Worm (Caenorhabditis elegans) whole organism, young adult: ENCODE measurements around the gene paa-1.

ENCODE experiments used
- B0035.1 ChIP-seq: sonication (generic microtip); optimal IDR thresholded peaks from 2 replicates; lab custom pipeline; 2016; ENCODE audit warnings: missing genetic modification characterization, mild to moderate bottlenecking, missing compliant biosample characterization, missing genotype, missing genetic modification reagents
- B0336.3 ChIP-seq: fragments of 200-800 bp; sonication (Bioruptor generic); IDR thresholded peaks from 2 replicates; pipeline ENCODE4 v1.3.6; 2022; ENCODE audit warnings: missing genetic modification characterization, missing compliant biosample characterization
- F23B12.7 ChIP-seq: sonication (generic microtip); optimal IDR thresholded peaks from 2 replicates; lab custom pipeline; 2017; ENCODE audit warnings: missing genetic modification characterization, mild to moderate bottlenecking, missing compliant biosample characterization, antibody characterized with exemption, moderate library complexity; ENCODE audit not compliant: insufficient read depth
- F33H1.4 ChIP-seq: fragments of 200-800 bp; sonication (Bioruptor generic); IDR thresholded peaks from 2 replicates; pipeline ENCODE4 v1.3.6; 2022; ENCODE audit warnings: missing genetic modification reagents, missing genetic modification characterization, missing compliant biosample characterization
- F57A8.1 ChIP-seq: fragments of 200-800 bp; sonication (Bioruptor generic); optimal IDR thresholded peaks from 2 replicates; lab custom pipeline; 2018; ENCODE audit warnings: mild to moderate bottlenecking, missing genetic modification characterization, moderate library complexity, missing compliant biosample characterization
- Y79H2A.3 ChIP-seq: fragments of 200-800 bp; sonication (Bioruptor generic); conservative IDR thresholded peaks from 2 replicates; pipeline ENCODE4 v1.3.6; 2022; ENCODE audit warnings: missing genetic modification reagents, missing genetic modification characterization, missing compliant biosample characterization
- ZK185.1 ChIP-seq: sonication (generic microtip); optimal IDR thresholded peaks from 2 replicates; lab custom pipeline; 2016; ENCODE audit warnings: mild to moderate bottlenecking, missing genetic modification characterization, missing compliant biosample characterization; ENCODE audit not compliant: poor library complexity, severe bottlenecking
- atf-7 ChIP-seq: sonication (generic microtip); optimal IDR thresholded peaks from 2 replicates; lab custom pipeline; 2017; ENCODE audit warnings: mild to moderate bottlenecking, missing genetic modification characterization, missing compliant biosample characterization
- attf-5 ChIP-seq: fragments of 200-800 bp; sonication (Bioruptor generic); optimal IDR thresholded peaks from 2 replicates; lab custom pipeline; 2018; ENCODE audit warnings: mild to moderate bottlenecking, missing genetic modification characterization, missing compliant biosample characterization
- ccch-3 ChIP-seq: fragments of 200-800 bp; sonication (Bioruptor generic); optimal IDR thresholded peaks from 2 replicates; lab custom pipeline; 2018; ENCODE audit warnings: mild to moderate bottlenecking, missing genetic modification characterization, missing compliant biosample characterization
- cebp-1 ChIP-seq, 2 experiments: fragments of 200-800 bp in 1 of 2; sonication (Bioruptor generic) in 1 of 2; sonication (generic microtip) in 1 of 2; IDR thresholded peaks in 1 of 2; optimal IDR thresholded peaks in 1 of 2; 2 replicates each; pipeline versions ENCODE4 v1.3.6 to Lab custom; 2017 to 2022; ENCODE audit warnings: missing compliant biosample characterization in 2 of 2, missing genetic modification characterization in 2 of 2, mild to moderate bottlenecking in 1 of 2, missing genetic modification reagents in 1 of 2, moderate library complexity in 1 of 2
- ceh-40 ChIP-seq: fragments of 200-800 bp; sonication (Bioruptor generic); IDR thresholded peaks from 2 replicates; pipeline ENCODE4 v1.3.6; 2022; ENCODE audit warnings: missing genetic modification characterization, missing compliant biosample characterization
- ceh-79 ChIP-seq: sonication (generic microtip); optimal IDR thresholded peaks from 2 replicates; lab custom pipeline; 2017; ENCODE audit warnings: mild to moderate bottlenecking, missing genetic modification characterization, missing compliant biosample characterization
- chd-7 ChIP-seq: sonication (generic microtip); optimal IDR thresholded peaks from 2 replicates; lab custom pipeline; 2016; ENCODE audit warnings: mild to moderate bottlenecking, missing genetic modification characterization, moderate library complexity, missing compliant biosample characterization
- die-1 ChIP-seq: sonication (generic microtip); optimal IDR thresholded peaks from 2 replicates; lab custom pipeline; 2016; ENCODE audit warnings: missing genotype, mild to moderate bottlenecking, missing genetic modification characterization, missing compliant biosample characterization
- dpff-1 ChIP-seq: sonication (generic microtip); optimal IDR thresholded peaks from 2 replicates; lab custom pipeline; 2017; ENCODE audit warnings: mild to moderate bottlenecking, missing genetic modification characterization, missing compliant biosample characterization
- egl-44 ChIP-seq: fragments of 200-800 bp; sonication (Bioruptor generic); IDR thresholded peaks from 2 replicates; pipeline ENCODE4 v1.3.6; 2022; ENCODE audit warnings: missing genetic modification reagents, missing genetic modification characterization, missing compliant biosample characterization
- egrh-3 ChIP-seq: fragments of 200-800 bp; sonication (Bioruptor generic); IDR thresholded peaks from 2 replicates; pipeline ENCODE4 v1.3.6; 2022; ENCODE audit warnings: missing genetic modification reagents, missing genetic modification characterization, missing compliant biosample characterization
- hmg-1.2 ChIP-seq: fragments of 200-800 bp; sonication (Bioruptor generic); IDR thresholded peaks from 2 replicates; pipeline ENCODE4 v1.3.6; 2022; ENCODE audit warnings: missing genetic modification reagents, missing genetic modification characterization, missing compliant biosample characterization
- hmg-20 ChIP-seq: fragments of 200-800 bp; sonication (Bioruptor generic); IDR thresholded peaks from 2 replicates; pipeline ENCODE4 v1.3.6; 2022; ENCODE audit warnings: missing genetic modification reagents, missing genetic modification characterization, missing compliant biosample characterization
- hrde-1 ChIP-seq: sonication (generic microtip); optimal IDR thresholded peaks from 2 replicates; lab custom pipeline; 2016; ENCODE audit warnings: missing genetic modification characterization, mild to moderate bottlenecking, missing compliant biosample characterization, moderate library complexity, missing genotype, missing genetic modification reagents, borderline replicate concordance
- let-607 ChIP-seq, 2 experiments: fragments of 200-800 bp in 1 of 2; sonication (Bioruptor generic) in 1 of 2; sonication (generic microtip) in 1 of 2; optimal IDR thresholded peaks; 2 replicates each; lab custom pipeline; 2016 to 2018; ENCODE audit warnings: mild to moderate bottlenecking in 2 of 2, missing compliant biosample characterization in 2 of 2, missing genetic modification characterization in 2 of 2, moderate library complexity in 2 of 2, missing genotype in 1 of 2
- lin-54 ChIP-seq: fragments of 200-800 bp; sonication (Bioruptor generic); optimal IDR thresholded peaks from 2 replicates; lab custom pipeline; 2018; ENCODE audit warnings: mild to moderate bottlenecking, missing genetic modification characterization, missing compliant biosample characterization
- lsl-1 ChIP-seq: fragments of 200-800 bp; sonication (Bioruptor generic); optimal IDR thresholded peaks from 2 replicates; lab custom pipeline; 2018; ENCODE audit warnings: mild to moderate bottlenecking, missing genetic modification characterization, moderate library complexity, missing compliant biosample characterization
- lsy-27 ChIP-seq: sonication (generic microtip); optimal IDR thresholded peaks from 2 replicates; lab custom pipeline; 2017; ENCODE audit warnings: missing genetic modification characterization, mild to moderate bottlenecking, missing compliant biosample characterization, antibody characterized with exemption, missing genotype, borderline replicate concordance; ENCODE audit not compliant: insufficient read depth
- madf-6 ChIP-seq: fragments of 200-800 bp; sonication (Bioruptor generic); IDR thresholded peaks from 2 replicates; pipeline ENCODE4 v1.3.6; 2022; ENCODE audit warnings: missing genetic modification reagents, missing genetic modification characterization, missing compliant biosample characterization
- mel-28 ChIP-seq: sonication (generic microtip); optimal IDR thresholded peaks from 2 replicates; lab custom pipeline; 2016; ENCODE audit warnings: borderline replicate concordance, mild to moderate bottlenecking, missing genetic modification characterization, missing compliant biosample characterization
- nhr-120 ChIP-seq: fragments of 200-800 bp; sonication (Bioruptor generic); IDR thresholded peaks from 2 replicates; pipeline ENCODE4 v1.3.6; 2022; ENCODE audit warnings: missing genetic modification characterization, missing compliant biosample characterization
- nhr-80 ChIP-seq: sonication (generic microtip); optimal IDR thresholded peaks from 2 replicates; lab custom pipeline; 2016; ENCODE audit warnings: missing genetic modification characterization, missing compliant biosample characterization
- pha-4 ChIP-seq: fragments of 150-350 bp; sonication (generic microtip); optimal IDR thresholded peaks from 2 replicates; lab custom pipeline; 2014; ENCODE audit warnings: missing biosample characterization, missing genetic modification reagents, missing genetic modification characterization
- snpc-1.3 ChIP-seq: sonication (generic microtip); optimal IDR thresholded peaks from 2 replicates; lab custom pipeline; 2017; ENCODE audit warnings: missing genetic modification characterization, mild to moderate bottlenecking, missing compliant biosample characterization, antibody characterized with exemption, moderate library complexity, missing genotype, missing genetic modification reagents; ENCODE audit not compliant: insufficient read depth
- tbp1 ChIP-seq: fragments of 200-800 bp; sonication (Bioruptor generic); optimal IDR thresholded peaks from 2 replicates; lab custom pipeline; 2018; ENCODE audit warnings: mild to moderate bottlenecking, missing genetic modification characterization, missing compliant biosample characterization
- tlf-1 ChIP-seq: fragments of 200-800 bp; sonication (Bioruptor generic); optimal IDR thresholded peaks from 2 replicates; lab custom pipeline; 2018; ENCODE audit warnings: mild to moderate bottlenecking, missing genetic modification characterization, missing compliant biosample characterization
- ztf-22 ChIP-seq: fragments of 200-800 bp; sonication (Bioruptor generic); optimal IDR thresholded peaks from 2 replicates; lab custom pipeline; 2018; ENCODE audit warnings: mild to moderate bottlenecking, missing genetic modification characterization, moderate library complexity, missing compliant biosample characterization
- ztf-25 ChIP-seq: fragments of 200-800 bp; sonication (Bioruptor generic); IDR thresholded peaks from 2 replicates; pipeline ENCODE4 v1.3.6; 2022; ENCODE audit warnings: missing genetic modification reagents, missing genetic modification characterization, missing compliant biosample characterization
- ztf-28 ChIP-seq: fragments of 200-800 bp; sonication (Bioruptor generic); IDR thresholded peaks from 2 replicates; pipeline ENCODE4 v1.3.6; 2022; ENCODE audit warnings: missing genetic modification reagents, missing genetic modification characterization, missing compliant biosample characterization
- ztf-3 ChIP-seq: fragments of 200-800 bp; sonication (Bioruptor generic); optimal IDR thresholded peaks from 2 replicates; lab custom pipeline; 2018; ENCODE audit warnings: mild to moderate bottlenecking, missing genetic modification characterization, missing compliant biosample characterization
- ztf-6 ChIP-seq: fragments of 200-800 bp; sonication (Bioruptor generic); IDR thresholded peaks from 2 replicates; pipeline ENCODE4 v1.3.6; 2022; ENCODE audit warnings: missing genetic modification reagents, missing genetic modification characterization, missing compliant biosample characterization

The paa-1 gene

DNA sequence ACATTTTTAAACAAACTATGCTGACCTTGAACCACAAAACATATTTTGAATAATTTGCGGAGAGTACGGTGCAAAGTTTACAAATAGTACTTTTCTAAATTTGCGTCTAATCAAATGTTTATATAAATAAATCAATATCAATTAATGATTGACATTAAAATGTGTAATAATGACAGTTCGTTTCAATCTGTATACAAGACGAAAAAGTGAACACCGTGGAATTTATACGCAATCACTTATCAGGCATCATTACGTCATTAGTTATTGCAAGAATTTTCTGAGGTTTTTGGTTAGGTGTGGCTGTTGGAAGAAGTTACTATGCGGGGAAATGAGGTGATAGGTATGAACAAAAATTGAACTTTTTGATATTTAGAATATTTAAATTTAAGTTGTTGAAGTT is 23.4 kb upstream of the paa-1 start:
- TF ChIP-seq cebp-1 (GFP tag; IDR thresholded peaks at IDR 0.05; lab: Robert Waterston, UW) = no peak
- TF ChIP-seq cebp-1 (tag; optimal IDR thresholded peaks at IDR 0.05; lab: Kevin White, UChicago) = no peak
- TF ChIP-seq ztf-22 (GFP tag; lab: Kevin White, UChicago) = no peak
- TF ChIP-seq lsy-27 = no peak
- TF ChIP-seq let-607 (tag; optimal IDR thresholded peaks at IDR 0.05; lab: Kevin White, UChicago) = peak; percentile 48 to 77
- TF ChIP-seq nhr-80 (tag; lab: Kevin White, UChicago) = peak; percentile 47
- TF ChIP-seq pha-4 (tag; lab: Kevin White, UChicago) = no peak

DNA sequence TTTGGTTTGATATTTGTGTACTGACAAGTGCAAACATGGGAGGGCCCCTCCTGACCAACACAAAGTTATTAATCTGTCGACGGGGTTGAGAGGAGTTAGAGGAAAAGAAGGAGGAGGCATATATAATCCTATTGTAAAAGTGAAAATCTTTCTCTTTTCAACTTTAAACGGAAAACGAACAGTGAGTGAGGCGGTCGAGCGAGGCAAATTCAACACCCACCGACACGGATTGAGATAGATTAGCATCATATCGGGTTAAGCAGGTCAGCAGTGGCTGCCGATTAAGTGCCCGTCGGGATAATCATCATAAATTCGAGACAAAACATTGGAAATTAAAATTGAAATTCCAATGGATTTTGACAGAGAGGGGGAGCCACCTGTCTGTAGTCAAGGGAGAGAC is 14.2 kb upstream of the paa-1 start:
- TF ChIP-seq B0035.1 (no peak), die-1 (tag; lab: Kevin White, UChicago) (no peak), ztf-25 (no peak), hmg-20 (no peak), ztf-6 (GFP tag; lab: Robert Waterston, UW) (no peak), ccch-3 (GFP tag; lab: Kevin White, UChicago) (no peak), nhr-120 (GFP tag; lab: Robert Waterston, UW) (no peak), F57A8.1 (GFP tag; lab: Kevin White, UChicago) (no peak)

DNA sequence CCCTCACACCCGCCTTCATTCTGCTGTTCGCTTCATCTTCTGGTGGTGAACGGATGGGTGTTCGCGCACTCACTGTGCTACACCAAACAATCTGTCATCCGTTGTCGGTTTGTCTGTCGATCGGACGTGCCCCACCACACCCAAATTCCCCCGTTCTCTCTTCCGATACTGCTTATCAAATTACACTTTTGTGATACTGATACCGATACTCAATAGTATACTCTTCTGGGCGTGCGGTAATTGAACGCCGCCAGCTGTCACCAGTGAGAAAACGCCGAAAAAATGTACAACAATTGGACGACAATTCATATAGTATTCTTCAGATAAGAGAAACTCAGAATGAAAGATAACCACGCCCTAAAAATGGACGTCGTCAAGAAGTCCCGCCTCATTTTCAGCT is 12.5 kb upstream of the paa-1 start:
- no peak for TF ChIP-seq ceh-40 (GFP tag; lab: Robert Waterston, UW)
- TF ChIP-seq nhr-80 (tag; lab: Kevin White, UChicago) = peak; percentile 67
- TF ChIP-seq attf-5 (GFP tag; lab: Kevin White, UChicago) = no peak
- 0 out of 2 replicates have a peak, but pooled peaks have one; percentile 4 for TF ChIP-seq ztf-28 (GFP tag; lab: Robert Waterston, UW)

DNA sequence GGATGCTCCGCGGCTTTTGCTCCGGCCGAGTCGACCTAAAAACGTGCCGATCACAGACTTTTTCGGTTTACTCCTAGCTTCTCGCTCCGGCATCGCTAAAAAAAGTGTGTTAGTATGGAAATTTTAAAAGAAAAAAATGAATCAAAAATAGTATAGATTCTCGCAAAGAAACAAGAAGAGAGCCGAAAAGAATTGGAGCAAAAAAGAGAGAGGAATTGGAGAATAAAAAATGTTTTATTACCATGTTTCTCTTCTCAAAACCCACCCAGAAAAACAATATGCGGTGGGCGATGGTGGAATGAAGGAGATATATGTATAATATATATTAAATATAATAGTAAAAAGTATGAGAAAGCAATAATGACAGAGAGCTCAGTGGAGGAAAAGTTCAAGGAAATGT is 10.0 kb upstream of the paa-1 start, which contains the start of gene W03A5.6:
Gene W03A5.6 (minus strand): TSS at position 101 of the 400 bp plus-strand sequence.
- TF ChIP-seq ccch-3 (GFP tag; lab: Kevin White, UChicago) = no peak
- no peak for TF ChIP-seq hrde-1 (tag; lab: Kevin White, UChicago)
- TF ChIP-seq ztf-3 (GFP tag; lab: Kevin White, UChicago) = no peak

DNA sequence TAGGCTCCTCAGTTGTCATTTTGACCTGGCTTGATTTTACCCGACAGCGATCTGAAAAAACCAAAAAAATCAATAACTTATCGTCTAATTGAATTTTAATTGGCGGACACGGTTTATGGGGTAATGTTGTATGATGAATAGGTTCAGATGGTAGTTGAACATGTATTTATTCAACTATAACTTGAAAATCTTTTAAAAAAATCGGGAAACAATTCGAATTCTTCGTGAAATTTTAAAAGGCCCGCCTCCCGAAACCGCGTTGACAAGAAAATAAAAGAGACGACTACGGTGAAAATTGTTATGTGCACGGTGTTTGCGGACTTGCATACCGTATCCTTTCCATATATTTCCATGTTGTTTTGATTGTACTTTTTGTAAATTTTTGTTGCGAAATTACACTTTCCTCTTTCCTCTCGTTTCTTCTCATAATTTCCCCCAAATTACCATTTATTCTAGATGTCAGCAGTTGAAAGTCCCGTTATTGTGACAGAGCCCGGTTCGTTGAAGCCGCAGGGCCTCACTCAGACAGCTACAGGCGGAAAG is 7.7 kb upstream of the paa-1 start, which contains the start of the genes T24G10.2 and disl-2:
Gene T24G10.2 (minus strand): TSS at position 51 of the 543 bp plus-strand sequence.
Gene disl-2 (plus strand): TSS at position 457 of the 543 bp plus-strand sequence.
- TF ChIP-seq B0035.1 (no peak), Y79H2A.3 (GFP tag; lab: Robert Waterston, UW) (no peak), madf-6 (no peak), ztf-3 (GFP tag; lab: Kevin White, UChicago) (no peak), tlf-1 (GFP tag; lab: Kevin White, UChicago) (no peak), egl-44 (GFP tag; lab: Robert Waterston, UW) (no peak), snpc-1.3 (tag; lab: Kevin White, UChicago) (no peak), mel-28 (tag; lab: Kevin White, UChicago) (no peak), egrh-3 (GFP tag; lab: Robert Waterston, UW) (no peak), dpff-1 (tag; lab: Kevin White, UChicago) (no peak), tbp1 (GFP tag; lab: Kevin White, UChicago) (no peak), F23B12.7 (peak; percentile 25), hmg-1.2 (GFP tag; lab: Robert Waterston, UW) (no peak; the same call in 1 of the 2 replicates), lin-54 (GFP tag; lab: Kevin White, UChicago) (peak; percentile 17), chd-7 (no peak), attf-5 (GFP tag; lab: Kevin White, UChicago) (peak; percentile 76), lsl-1 (GFP tag; lab: Kevin White, UChicago) (peak; percentile 86), ZK185.1 (no peak), ceh-79 (tag; lab: Kevin White, UChicago) (no peak), B0336.3 (no peak), ztf-28 (GFP tag; lab: Robert Waterston, UW) (no peak), F33H1.4 (GFP tag; lab: Robert Waterston, UW) (0 out of 2 replicates have a peak, but pooled peaks have one; percentile 22), atf-7 (tag; lab: Kevin White, UChicago) (no peak), cebp-1 (GFP tag; IDR thresholded peaks at IDR 0.05; lab: Robert Waterston, UW) (peak; percentile 81), cebp-1 (tag; optimal IDR thresholded peaks at IDR 0.05; lab: Kevin White, UChicago) (peak; percentile 92)
